Worm (Caenorhabditis elegans): ENCODE data around the gene srh-22.

DNA sequence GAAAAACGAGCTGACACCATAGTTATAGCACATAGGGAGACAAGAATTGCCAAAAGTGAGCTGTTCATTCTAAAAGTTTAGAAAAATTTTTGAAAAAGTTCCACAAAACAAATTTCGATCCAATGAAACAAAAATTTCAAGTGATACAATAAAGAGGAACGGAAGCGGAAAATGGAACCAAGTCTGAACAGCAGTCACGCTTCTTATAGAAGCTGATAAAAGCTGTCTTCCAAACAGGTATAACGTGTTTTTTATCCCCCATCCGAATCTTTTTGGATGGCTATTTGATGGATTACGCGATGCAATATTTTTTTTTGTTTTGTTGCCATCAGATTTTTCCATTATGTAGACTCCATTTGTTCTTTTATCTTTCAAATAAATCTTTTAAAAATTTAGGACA, 9.8 kb upstream of the srh-22 start, which contains the start of gene H23N18.5:
- TF ChIP-seq sptf-1 (tag; optimal IDR thresholded peaks at IDR 0.05): no peak
- no peak for TF ChIP-seq unc-39 (tag; optimal IDR thresholded peaks at IDR 0.05)
- TF ChIP-seq unc-62 (GFP tag; optimal IDR thresholded peaks at IDR 0.05): no peak
- no peak for TF ChIP-seq ces-1 (GFP tag; optimal IDR thresholded peaks at IDR 0.05)
- TF ChIP-seq nhr-237 (tag; optimal IDR thresholded peaks at IDR 0.05): no peak
- TF ChIP-seq drap-1 (GFP tag; optimal IDR thresholded peaks at IDR 0.05): no peak
- TF ChIP-seq zip-8 (tag; optimal IDR thresholded peaks at IDR 0.05): no peak
